Worm (Caenorhabditis elegans): ENCODE results near the gene mlh-1.
A peak's percentile ranks its signal among the peaks of the same experiment; 100 is the strongest.

ce11 chrIII:13548982-13549381, 34.6 kb upstream of the mlh-1 start, which contains the start of gene mmad-1:
- TF ChIP-seq ceh-16 (tag; optimal IDR thresholded peaks at IDR 0.05) (no peak), elt-3 (tag; optimal IDR thresholded peaks at IDR 0.05) (no peak), nhr-76 (tag; optimal IDR thresholded peaks at IDR 0.05) (no peak), elt-2 (tag; optimal IDR thresholded peaks at IDR 0.05) (peak; percentile 79), fos-1 (tag; optimal IDR thresholded peaks at IDR 0.05) (no peak), skn-1 (tag; optimal IDR thresholded peaks at IDR 0.05) (no peak), elt-1 (tag; optimal IDR thresholded peaks at IDR 0.05) (no peak), nhr-25 (tag; optimal IDR thresholded peaks at IDR 0.05) (no peak), nhr-11 (tag; optimal IDR thresholded peaks at IDR 0.05) (no peak)
